Worm (Caenorhabditis elegans) whole organism, young adult: ENCODE results near the gene nspc-13.

Experiments
- ZK185.1 ChIP-seq: sonication (generic microtip); optimal IDR thresholded peaks from 2 replicates; lab custom pipeline; 2016; ENCODE audit warnings: mild to moderate bottlenecking, missing genetic modification characterization, missing compliant biosample characterization; ENCODE audit not compliant: poor library complexity, severe bottlenecking
- ccch-3 ChIP-seq: fragments of 200-800 bp; sonication (Bioruptor generic); optimal IDR thresholded peaks from 2 replicates; lab custom pipeline; 2018; ENCODE audit warnings: mild to moderate bottlenecking, missing genetic modification characterization, missing compliant biosample characterization
- dpl-1 ChIP-seq: fragments of 150-350 bp; optimal IDR thresholded peaks from 2 replicates; lab custom pipeline; 2014; ENCODE audit warnings: missing biosample characterization, missing genetic modification reagents, missing genetic modification characterization
- efl-1 ChIP-seq: fragments of 150-350 bp; optimal IDR thresholded peaks from 2 replicates; lab custom pipeline; 2014; ENCODE audit warnings: missing biosample characterization, missing genetic modification reagents, missing genetic modification characterization
- madf-3 ChIP-seq: fragments of 200-800 bp; sonication (Bioruptor generic); IDR thresholded peaks from 2 replicates; pipeline ENCODE4 v1.3.6; 2022; ENCODE audit warnings: missing genetic modification reagents, missing genetic modification characterization, missing compliant biosample characterization
- nhr-27 ChIP-seq: fragments of 200-800 bp; sonication (Bioruptor generic); optimal IDR thresholded peaks from 2 replicates; lab custom pipeline; 2018; ENCODE audit warnings: mild to moderate bottlenecking, missing genetic modification characterization, moderate library complexity, missing compliant biosample characterization
- sdz-38 ChIP-seq: sonication (generic microtip); optimal IDR thresholded peaks from 2 replicates; lab custom pipeline; 2016; ENCODE audit warnings: missing genotype, missing genetic modification characterization, missing compliant biosample characterization
- snpc-1.1 ChIP-seq: sonication (generic microtip); optimal IDR thresholded peaks from 2 replicates; lab custom pipeline; 2017; ENCODE audit warnings: missing genetic modification characterization, mild to moderate bottlenecking, missing compliant biosample characterization, antibody characterized with exemption, moderate library complexity, missing genotype, missing genetic modification reagents; ENCODE audit not compliant: insufficient read depth
- snpc-4 ChIP-seq, 5 experiments: fragments of 150-350 bp in 1 of 5; sonication (generic microtip) in 4 of 5; optimal IDR thresholded peaks; 2 replicates each; lab custom pipeline; 2014 to 2018; ENCODE audit warnings: missing genetic modification characterization in 5 of 5, missing biosample characterization in 3 of 5, antibody characterized with exemption in 2 of 5, mild to moderate bottlenecking in 2 of 5, missing compliant biosample characterization in 2 of 5, missing genotype in 2 of 5, moderate library complexity in 2 of 5, missing genetic modification reagents in 1 of 5
- unc-62 ChIP-seq: fragments of 150-350 bp; optimal IDR thresholded peaks from 2 replicates; lab custom pipeline; 2014; ENCODE audit warnings: missing biosample characterization, missing genetic modification reagents, missing genetic modification characterization

ce11 chrX:12314395-12314794 is 42.8 kb upstream of the nspc-13 start:
- TF ChIP-seq efl-1 (GFP tag; lab: Kevin White, UChicago): no peak
- TF ChIP-seq madf-3 (GFP tag; lab: Robert Waterston, UW): no peak
- TF ChIP-seq ZK185.1 (tag; lab: Kevin White, UChicago): no peak
- TF ChIP-seq unc-62: no peak
- no peak for TF ChIP-seq snpc-1.1 (tag; lab: Kevin White, UChicago)
- TF ChIP-seq ccch-3: no peak
- TF ChIP-seq dpl-1: no peak
- TF ChIP-seq nhr-27: no peak
- TF ChIP-seq snpc-4 (GFP tag; optimal IDR thresholded peaks at IDR 0.05; lab: Kevin White, UChicago): no peak
- no peak for TF ChIP-seq snpc-4 (tag; optimal IDR thresholded peaks at IDR 0.05; lab: Kevin White, UChicago)
- no peak for TF ChIP-seq sdz-38 (tag; lab: Kevin White, UChicago)
